Worm (Caenorhabditis elegans): ENCODE results near the gene unc-130.

unc-130 gene

DNA sequence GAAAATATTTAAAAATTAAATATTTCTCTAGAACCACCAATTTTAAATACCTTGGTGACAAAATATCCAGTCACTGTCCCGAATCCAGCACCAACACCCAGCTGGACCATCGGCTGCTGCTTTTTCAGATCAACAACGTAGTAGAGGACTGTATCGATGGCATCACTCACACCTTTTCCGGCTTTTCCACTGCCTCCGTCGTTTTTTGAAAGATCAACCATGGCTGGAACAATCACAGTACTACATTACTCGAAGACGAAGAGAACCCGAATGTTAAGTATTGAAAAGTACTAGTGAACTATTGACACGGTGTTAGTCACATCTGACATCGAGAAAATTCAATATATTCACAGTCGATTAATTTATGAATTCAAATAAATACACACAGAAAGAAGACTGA lies 44.7 kb upstream of the unc-130 start, which contains the start of gene fndc-1:
TSS of gene fndc-1 (minus strand) at position 227 of the 400 bp plus-strand sequence.
- TF ChIP-seq egl-44 (GFP tag; IDR thresholded peaks at IDR 0.05) = no peak
- TF ChIP-seq Y53G8AR.9 (GFP tag; conservative IDR thresholded peaks at IDR 0.05) = peak; percentile 70
- TF ChIP-seq attf-6 (GFP tag; IDR thresholded peaks at IDR 0.05) = 0 out of 2 replicates have a peak, but pooled peaks have one; percentile 34
- TF ChIP-seq atf-7 (tag; optimal IDR thresholded peaks at IDR 0.05) = peak; percentile 23
- no peak for TF ChIP-seq B0035.1 (tag; optimal IDR thresholded peaks at IDR 0.05)
- no peak for TF ChIP-seq unc-130 (GFP tag; optimal IDR thresholded peaks at IDR 0.05)
- peak; percentile 37; the same call in 1 of the 2 replicates for TF ChIP-seq mcd-1 (GFP tag; IDR thresholded peaks at IDR 0.05)
- no peak for TF ChIP-seq mxl-1 (tag; optimal IDR thresholded peaks at IDR 0.05)
- TF ChIP-seq let-526 (GFP tag; IDR thresholded peaks at IDR 0.05) = no peak
- TF ChIP-seq hsf-1 (GFP tag; IDR thresholded peaks at IDR 0.05) = peak; percentile 62
- TF ChIP-seq athp-1 (tag; optimal IDR thresholded peaks at IDR 0.05) = no peak
- no peak for TF ChIP-seq ceh-27 (GFP tag; optimal IDR thresholded peaks at IDR 0.05)
- TF ChIP-seq nfya-2 (GFP tag; IDR thresholded peaks at IDR 0.05) = 0 out of 2 replicates have a peak, but pooled peaks have one; percentile 24
- no peak for TF ChIP-seq lin-40 (tag; optimal IDR thresholded peaks at IDR 0.05)
- TF ChIP-seq snpc-1.3 (tag; optimal IDR thresholded peaks at IDR 0.05; ENCODE audit: insufficient read depth) = peak; percentile 30
- peak; percentile 57 for TF ChIP-seq madf-3 (GFP tag; IDR thresholded peaks at IDR 0.05)
- TF ChIP-seq F37B4.10 (GFP tag; IDR thresholded peaks at IDR 0.05) = no peak
- no peak for TF ChIP-seq nhr-27 (tag; optimal IDR thresholded peaks at IDR 0.05)
- TF ChIP-seq mel-28 (tag; optimal IDR thresholded peaks at IDR 0.05; ENCODE audit: borderline replicate concordance) = no peak
- TF ChIP-seq lag-1 (GFP tag; IDR thresholded peaks at IDR 0.05) = peak; percentile 9; the same call in 1 of the 2 replicates
- TF ChIP-seq C17E4.6 (GFP tag; IDR thresholded peaks at IDR 0.05) = 0 out of 2 replicates have a peak, but pooled peaks have one; percentile 25
- peak; percentile 65; the same call in 1 of the 2 replicates for TF ChIP-seq madf-6 (GFP tag; IDR thresholded peaks at IDR 0.05)
- TF ChIP-seq ztf-18 (tag; optimal IDR thresholded peaks at IDR 0.05) = no peak
- 0 out of 2 replicates have a peak, but pooled peaks have one; percentile 12 for TF ChIP-seq ekl-4 (GFP tag; IDR thresholded peaks at IDR 0.05)
- TF ChIP-seq F49E8.2 (tag; optimal IDR thresholded peaks at IDR 0.05; ENCODE audit: insufficient read depth) = no peak
- no peak for TF ChIP-seq chd-7 (tag; optimal IDR thresholded peaks at IDR 0.05)
- TF ChIP-seq F10E7.11 (tag; optimal IDR thresholded peaks at IDR 0.05) = peak; percentile 35
- peak; percentile 22; the same call in 1 of the 2 replicates for TF ChIP-seq lin-26 (GFP tag; IDR thresholded peaks at IDR 0.05)
- TF ChIP-seq efl-1 (GFP tag; optimal IDR thresholded peaks at IDR 0.05) = no peak
- peak; percentile 13 for TF ChIP-seq xnd-1 (tag; optimal IDR thresholded peaks at IDR 0.05)
- peak; percentile 5 for TF ChIP-seq tbp1 (GFP tag; optimal IDR thresholded peaks at IDR 0.05)
- TF ChIP-seq F33H1.4 (GFP tag; IDR thresholded peaks at IDR 0.05) = no peak; the same call in 1 of the 2 replicates
- TF ChIP-seq ama-1 (optimal IDR thresholded peaks at IDR 0.05) = no peak
- peak in 1 of 2 experiments; percentile 6 for TF ChIP-seq ama-1 (GFP tag; optimal IDR thresholded peaks at IDR 0.05)
- TF ChIP-seq snpc-3.4 (tag; optimal IDR thresholded peaks at IDR 0.05) = no peak
- peak; percentile 44 for TF ChIP-seq lin-54 (GFP tag; optimal IDR thresholded peaks at IDR 0.05)
- peak; percentile 42; the same call in 1 of the 2 replicates for TF ChIP-seq Y95B8A.8 (GFP tag; IDR thresholded peaks at IDR 0.05)
- TF ChIP-seq ceh-40 (GFP tag; IDR thresholded peaks at IDR 0.05) = no peak
- no peak for TF ChIP-seq ets-4 (GFP tag; optimal IDR thresholded peaks at IDR 0.05)
- no peak for TF ChIP-seq nfyb-1 (GFP tag; IDR thresholded peaks at IDR 0.05)
- TF ChIP-seq sptf-2 (GFP tag; optimal IDR thresholded peaks at IDR 0.05) = no peak
- no peak for TF ChIP-seq gei-17 (GFP tag; optimal IDR thresholded peaks at IDR 0.05)
- TF ChIP-seq attf-5 (GFP tag; optimal IDR thresholded peaks at IDR 0.05) = no peak
- TF ChIP-seq aptf-3 (GFP tag; IDR thresholded peaks at IDR 0.05) = no peak
- no peak for TF ChIP-seq bed-2 (GFP tag; IDR thresholded peaks at IDR 0.05)
- no peak for TF ChIP-seq lsy-27 (tag; optimal IDR thresholded peaks at IDR 0.05; ENCODE audit: borderline replicate concordance, insufficient read depth)
- peak; percentile 14; the same call in 1 of the 2 replicates for TF ChIP-seq madf-8 (GFP tag; conservative IDR thresholded peaks at IDR 0.05)
- peak; percentile 53; the same call in 1 of the 2 replicates for TF ChIP-seq B0336.3 (GFP tag; IDR thresholded peaks at IDR 0.05)
- no peak for TF ChIP-seq hlh-12 (tag; optimal IDR thresholded peaks at IDR 0.05)

Measured in whole organism, young adult.